Fruit fly (Drosophila melanogaster) whole organism, embryonic: ENCODE measurements around the gene fz.

Experiments
- CG13624 ChIP-seq: fragments of 200-800 bp; sonication (Bioruptor generic); optimal IDR thresholded peaks from 2 replicates; lab custom pipeline; 2016; ENCODE audit warnings: missing biosample characterization, missing genetic modification characterization
- CG6689 ChIP-seq: fragments of 200-800 bp; sonication (Bioruptor generic); IDR thresholded peaks from 2 replicates; pipeline ENCODE4 v1.3.6; 2022; ENCODE audit warnings: missing biosample characterization, missing genetic modification characterization
- CG7372 ChIP-seq: fragments of 200-800 bp; sonication (Bioruptor generic); IDR thresholded peaks from 2 replicates; pipeline ENCODE4 v1.3.6; 2022; ENCODE audit warnings: missing biosample characterization, missing genetic modification characterization
- ems ChIP-seq: fragments of 200-800 bp; sonication (Bioruptor generic); optimal IDR thresholded peaks from 3 replicates; lab custom pipeline; 2016; ENCODE audit warnings: missing biosample characterization, missing genetic modification characterization
- ind ChIP-seq: fragments of 200-800 bp; sonication (Bioruptor generic); optimal IDR thresholded peaks from 3 replicates; lab custom pipeline; 2016; ENCODE audit warnings: missing biosample characterization, missing genetic modification characterization
- trh ChIP-seq: fragments of 200-800 bp; sonication (Bioruptor generic); optimal IDR thresholded peaks from 2 replicates; lab custom pipeline; 2016; ENCODE audit warnings: missing biosample characterization, missing genetic modification characterization
- usp ChIP-seq: fragments of >200 bp; optimal IDR thresholded peaks from 2 replicates; lab custom pipeline; 2017; ENCODE audit warnings: missing biosample characterization, missing genetic modification characterization

DNA sequence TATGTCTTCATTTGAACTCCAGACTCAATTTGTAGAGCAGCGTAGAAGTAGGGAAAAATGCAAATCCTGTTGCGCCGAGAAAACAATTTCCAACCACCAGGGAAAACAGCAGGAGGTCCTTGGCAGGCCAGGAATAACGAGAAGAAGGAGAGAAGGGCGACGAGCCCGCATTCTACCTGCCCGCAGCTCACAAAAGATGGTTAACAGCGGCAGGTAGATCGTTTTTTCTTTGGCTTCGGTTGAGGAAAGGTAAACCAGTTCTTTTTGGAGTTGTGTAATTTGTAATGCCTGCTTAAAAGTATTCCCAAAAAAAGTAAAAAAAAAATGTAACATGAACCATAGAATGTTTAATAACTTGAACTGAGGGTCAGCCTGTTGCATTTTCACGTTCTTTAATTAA, 2.0 kb downstream of the fz start:
- no peak for TF ChIP-seq CG7372
- no peak for TF ChIP-seq usp
- TF ChIP-seq CG13624 (GFP tag; lab: Kevin White, UChicago): no peak
- no peak for TF ChIP-seq CG6689
- no peak for TF ChIP-seq ind
- TF ChIP-seq ems (GFP tag; lab: Kevin White, UChicago): no peak
- no peak for TF ChIP-seq trh
